Worm (Caenorhabditis elegans) whole organism, L4 larva: ENCODE results near the gene srbc-71.

ENCODE experiments used
- fkh-10 ChIP-seq: fragments of 150-350 bp; optimal IDR thresholded peaks from 2 replicates; lab custom pipeline; 2014; ENCODE audit warnings: missing biosample characterization, missing genetic modification reagents, missing genetic modification characterization
- lin-13 ChIP-seq: fragments of 150-350 bp; optimal IDR thresholded peaks from 2 replicates; lab custom pipeline; 2014; ENCODE audit warnings: missing biosample characterization, missing genetic modification reagents, missing genetic modification characterization
- mdl-1 ChIP-seq, 2 experiments: fragments of 150-350 bp in 1 of 2; sonication (generic microtip) in 1 of 2; optimal IDR thresholded peaks; 2 replicates each; lab custom pipeline; 2014 to 2017; ENCODE audit warnings: missing biosample characterization in 2 of 2, missing genetic modification characterization in 2 of 2
- nhr-237 ChIP-seq: sonication (generic microtip); optimal IDR thresholded peaks from 2 replicates; lab custom pipeline; 2017; ENCODE audit warnings: missing biosample characterization, missing genetic modification characterization
- pqm-1 ChIP-seq: sonication (generic microtip); optimal IDR thresholded peaks from 2 replicates; lab custom pipeline; 2017; ENCODE audit warnings: missing biosample characterization, missing genetic modification characterization
- zag-1 ChIP-seq: fragments of 150-350 bp; optimal IDR thresholded peaks from 2 replicates; lab custom pipeline; 2014; ENCODE audit warnings: missing biosample characterization, missing genetic modification characterization
- ztf-11 ChIP-seq: fragments of 150-350 bp; optimal IDR thresholded peaks from 2 replicates; lab custom pipeline; 2014; ENCODE audit warnings: missing biosample characterization, missing genetic modification characterization

- TF ChIP-seq mdl-1 (tag; optimal IDR thresholded peaks at IDR 0.05; lab: Kevin White, UChicago) (no peak), pqm-1 (no peak), ztf-11 (no peak), lin-13 (no peak), nhr-237 (tag; lab: Kevin White, UChicago) (no peak), fkh-10 (GFP tag; lab: Kevin White, UChicago) (no peak), zag-1 (no peak)
Measured at ce11 chrIV:4254989-4255582, 29.3 kb upstream of the srbc-71 start.
